Fruit fly (Drosophila melanogaster) whole organism, prepupa: Measurements from ENCODE around the gene Ttc30.

Experiments
- CG10631 ChIP-seq: fragments of 200-800 bp; sonication (Bioruptor generic); optimal IDR thresholded peaks from 2 replicates; lab custom pipeline; 2016; ENCODE audit warnings: missing biosample characterization, missing genetic modification characterization
- CG11294 ChIP-seq: fragments of 200-800 bp; sonication (Bioruptor generic); IDR thresholded peaks from 2 replicates; pipeline ENCODE4 v1.3.6; 2022; ENCODE audit warnings: missing biosample characterization, missing genetic modification characterization
- CG1621 ChIP-seq: fragments of 200-800 bp; sonication (Bioruptor generic); optimal IDR thresholded peaks from 3 replicates; lab custom pipeline; 2018; ENCODE audit warnings: missing biosample characterization, mild to moderate bottlenecking, missing genetic modification characterization
- CG32006 ChIP-seq: fragments of 200-800 bp; sonication (Bioruptor generic); optimal IDR thresholded peaks from 3 replicates; lab custom pipeline; 2017; ENCODE audit warnings: missing biosample characterization, mild to moderate bottlenecking, missing genetic modification characterization
- CG34406 ChIP-seq: fragments of 200-800 bp; sonication (Bioruptor generic); optimal IDR thresholded peaks from 3 replicates; lab custom pipeline; 2016; ENCODE audit warnings: missing biosample characterization, missing genetic modification characterization
- CG3919 ChIP-seq: fragments of 200-800 bp; sonication (Bioruptor generic); optimal IDR thresholded peaks from 3 replicates; lab custom pipeline; 2016; ENCODE audit warnings: missing biosample characterization, missing genetic modification characterization
- CG6276 ChIP-seq: fragments of 200-800 bp; sonication (Bioruptor generic); optimal IDR thresholded peaks from 2 replicates; lab custom pipeline; 2017; ENCODE audit warnings: missing biosample characterization, mild to moderate bottlenecking, missing genetic modification characterization
- CG6792 ChIP-seq: fragments of 200-800 bp; sonication (Bioruptor generic); optimal IDR thresholded peaks from 3 replicates; lab custom pipeline; 2016; ENCODE audit warnings: missing biosample characterization, missing genetic modification characterization
- CG6808 ChIP-seq: fragments of 200-800 bp; sonication (Bioruptor generic); optimal IDR thresholded peaks from 3 replicates; lab custom pipeline; 2017; ENCODE audit warnings: missing biosample characterization, missing genetic modification characterization, mild to moderate bottlenecking, moderate library complexity, missing genetic modification reagents
- CG6854 ChIP-seq: fragments of 200-800 bp; sonication (Bioruptor generic); optimal IDR thresholded peaks from 2 replicates; lab custom pipeline; 2017; ENCODE audit warnings: missing biosample characterization, mild to moderate bottlenecking, missing genetic modification characterization
- CG8119 ChIP-seq: fragments of 200-800 bp; sonication (Bioruptor generic); IDR thresholded peaks from 3 replicates; pipeline ENCODE4 v1.3.6; 2022; ENCODE audit warnings: missing biosample characterization, missing genetic modification characterization
- CG8319 ChIP-seq: fragments of 200-800 bp; sonication (Bioruptor generic); optimal IDR thresholded peaks from 3 replicates; lab custom pipeline; 2016; ENCODE audit warnings: missing biosample characterization, missing genetic modification characterization
- CG8632 ChIP-seq: fragments of 200-800 bp; sonication (Bioruptor generic); optimal IDR thresholded peaks from 3 replicates; lab custom pipeline; 2016; ENCODE audit warnings: missing biosample characterization, missing genetic modification characterization
- Eip75B ChIP-seq: fragments of 200-800 bp; sonication (Bioruptor generic); optimal IDR thresholded peaks from 3 replicates; lab custom pipeline; 2016; ENCODE audit warnings: missing biosample characterization, missing genetic modification characterization
- Eip78C ChIP-seq: fragments of 200-800 bp; sonication (Bioruptor generic); peaks from one replicate; lab custom pipeline; 2016; ENCODE audit warnings: missing biosample characterization, missing genetic modification characterization
- Eip93F ChIP-seq: fragments of 200-800 bp; sonication (Bioruptor generic); optimal IDR thresholded peaks from 2 replicates; lab custom pipeline; 2016; ENCODE audit warnings: missing biosample characterization, mild to moderate bottlenecking, missing genetic modification characterization
- Ets21C ChIP-seq: fragments of 200-800 bp; sonication (Bioruptor generic); optimal IDR thresholded peaks from 3 replicates; lab custom pipeline; 2016; ENCODE audit warnings: missing biosample characterization, missing genetic modification characterization
- Ets96B ChIP-seq: fragments of 200-800 bp; optimal IDR thresholded peaks from 2 replicates; lab custom pipeline; 2019; ENCODE audit warnings: missing biosample characterization, mild to moderate bottlenecking, missing genetic modification characterization, moderate library complexity
- Hr38 ChIP-seq: sonication (Bioruptor generic); optimal IDR thresholded peaks from 2 replicates; lab custom pipeline; 2016; ENCODE audit warnings: missing biosample characterization, missing genetic modification characterization
- Hr39 ChIP-seq: fragments of 200-800 bp; sonication (Bioruptor generic); optimal IDR thresholded peaks from 2 replicates; lab custom pipeline; 2016; ENCODE audit warnings: missing biosample characterization, missing genetic modification characterization
- Hr4 ChIP-seq: fragments of 200-800 bp; sonication (Bioruptor generic); optimal IDR thresholded peaks from 3 replicates; lab custom pipeline; 2016; ENCODE audit warnings: missing biosample characterization, missing genetic modification characterization
- Met ChIP-seq: fragments of 200-800 bp; sonication (Bioruptor generic); optimal IDR thresholded peaks from 3 replicates; lab custom pipeline; 2016; ENCODE audit warnings: missing biosample characterization, missing genetic modification characterization
- OdsH ChIP-seq: fragments of 200-800 bp; sonication (Bioruptor generic); optimal IDR thresholded peaks from 3 replicates; lab custom pipeline; 2016; ENCODE audit warnings: missing biosample characterization, missing genetic modification characterization
- Sox102F ChIP-seq: fragments of 200-800 bp; sonication (Bioruptor generic); optimal IDR thresholded peaks from 2 replicates; lab custom pipeline; 2016; ENCODE audit warnings: missing biosample characterization, mild to moderate bottlenecking, missing genetic modification characterization
- Sox14 ChIP-seq: fragments of 200-800 bp; sonication (Bioruptor generic); optimal IDR thresholded peaks from 3 replicates; lab custom pipeline; 2016; ENCODE audit warnings: missing biosample characterization, missing genetic modification characterization
- Sox15 ChIP-seq: fragments of 200-800 bp; sonication (Bioruptor generic); optimal IDR thresholded peaks from 3 replicates; lab custom pipeline; 2016; ENCODE audit warnings: missing biosample characterization, missing genetic modification characterization
- acj6 ChIP-seq: fragments of 200-800 bp; sonication (Bioruptor generic); optimal IDR thresholded peaks from 3 replicates; lab custom pipeline; 2016; ENCODE audit warnings: missing biosample characterization, missing genetic modification characterization
- eg ChIP-seq: fragments of 200-800 bp; sonication (Bioruptor generic); IDR thresholded peaks from 3 replicates; pipeline ENCODE4 v1.3.6; 2022; ENCODE audit warnings: missing biosample characterization, missing genetic modification characterization
- esn ChIP-seq: fragments of 200-800 bp; sonication (Bioruptor generic); optimal IDR thresholded peaks from 2 replicates; lab custom pipeline; 2016; ENCODE audit warnings: missing biosample characterization, mild to moderate bottlenecking, missing genetic modification characterization, moderate library complexity
- fd59A ChIP-seq: fragments of 200-800 bp; sonication (Bioruptor generic); optimal IDR thresholded peaks from 2 replicates; lab custom pipeline; 2017; ENCODE audit warnings: missing biosample characterization, mild to moderate bottlenecking, missing genetic modification characterization, missing genetic modification reagents
- fd85E ChIP-seq: fragments of 200-800 bp; sonication (Bioruptor generic); optimal IDR thresholded peaks from 3 replicates; lab custom pipeline; 2016; ENCODE audit warnings: missing biosample characterization, missing genetic modification characterization
- fkh ChIP-seq: fragments of 200-800 bp; sonication (Bioruptor generic); optimal IDR thresholded peaks from 3 replicates; lab custom pipeline; 2017; ENCODE audit warnings: missing biosample characterization, mild to moderate bottlenecking, missing genetic modification characterization, moderate library complexity
- lz ChIP-seq: fragments of 200-800 bp; sonication (Bioruptor generic); optimal IDR thresholded peaks from 3 replicates; lab custom pipeline; 2016; ENCODE audit warnings: missing biosample characterization, missing genetic modification characterization
- net ChIP-seq: fragments of 200-800 bp; sonication (Bioruptor generic); optimal IDR thresholded peaks from 3 replicates; lab custom pipeline; 2016; ENCODE audit warnings: missing biosample characterization, missing genetic modification characterization
- pdm3 ChIP-seq: fragments of 200-800 bp; sonication (Bioruptor generic); optimal IDR thresholded peaks from 3 replicates; lab custom pipeline; 2016; ENCODE audit warnings: missing biosample characterization, missing genetic modification characterization
- salr ChIP-seq, 2 experiments: fragments of 200-800 bp; sonication (Bioruptor generic); optimal IDR thresholded peaks; 3 replicates each; lab custom pipeline; 2016 to 2018; ENCODE audit warnings: missing biosample characterization in 2 of 2, missing genetic modification characterization in 2 of 2, mild to moderate bottlenecking in 1 of 2
- ss ChIP-seq, 2 experiments: fragments of 200-800 bp; sonication (Bioruptor generic); optimal IDR thresholded peaks; 2 replicates in 1 of 2; 3 replicates in 1 of 2; lab custom pipeline; 2017 to 2018; ENCODE audit warnings: mild to moderate bottlenecking in 2 of 2, missing biosample characterization in 2 of 2, missing genetic modification characterization in 2 of 2, moderate library complexity in 1 of 2
- svp ChIP-seq: fragments of 200-800 bp; sonication (Bioruptor generic); peaks from one replicate; lab custom pipeline; 2016; ENCODE audit warnings: missing biosample characterization, missing genetic modification characterization
- topi ChIP-seq: fragments of 200-800 bp; sonication (Bioruptor generic); optimal IDR thresholded peaks from 3 replicates; lab custom pipeline; 2016; ENCODE audit warnings: missing biosample characterization, missing genetic modification characterization
- vri ChIP-seq: fragments of 200-800 bp; sonication (Bioruptor generic); optimal IDR thresholded peaks from 3 replicates; lab custom pipeline; 2016; ENCODE audit warnings: missing biosample characterization, mild to moderate bottlenecking, missing genetic modification characterization

Gene Ttc30

dm6 chr2L:13156349-13156748 lies 49.7 kb downstream of the Ttc30 start (continued):
- TF ChIP-seq CG8119 (GFP tag; lab: Robert Waterston, UW) (peak; percentile 35; the same call in 1 of the 3 replicates), Sox15 (GFP tag; lab: Kevin White, UChicago) (no peak), fd85E (no peak), Hr38 (no peak), vri (GFP tag; lab: Kevin White, UChicago) (no peak), Ets96B (peak; percentile 27), acj6 (no peak), pdm3 (no peak), CG1621 (tag; lab: Kevin White, UChicago) (no peak), ss (GFP tag; optimal IDR thresholded peaks at IDR 0.05; lab: Kevin White, UChicago) (no peak), net (GFP tag; lab: Kevin White, UChicago) (no peak), fkh (GFP tag; lab: Kevin White, UChicago) (no peak), CG6792 (GFP tag; lab: Kevin White, UChicago) (no peak), OdsH (GFP tag; lab: Kevin White, UChicago) (peak; percentile 18), eg (no peak), Ets21C (no peak)

dm6 chr2L:13157903-13158302 lies 51.3 kb downstream of the Ttc30 start:
- TF ChIP-seq CG6808 (GFP tag; lab: Kevin White, UChicago) (peak; percentile 15), CG8119 (GFP tag; lab: Robert Waterston, UW) (0 out of 3 replicates have a peak, but pooled peaks have one; percentile 22), esn (GFP tag; lab: Kevin White, UChicago) (peak; percentile 9), net (GFP tag; lab: Kevin White, UChicago) (peak; percentile 6), Sox14 (GFP tag; lab: Kevin White, UChicago) (no peak), CG6854 (peak; percentile 39), eg (peak; percentile 18; the same call in 1 of the 3 replicates), CG34406 (GFP tag; lab: Kevin White, UChicago) (peak; percentile 16), CG3919 (GFP tag; lab: Kevin White, UChicago) (peak; percentile 36), lz (GFP tag; lab: Kevin White, UChicago) (peak; percentile 2), Eip78C (GFP tag; lab: Kevin White, UChicago) (peak; percentile 87), Eip93F (GFP tag; lab: Kevin White, UChicago) (no peak), Met (GFP tag; lab: Kevin White, UChicago) (peak; percentile 28), Sox15 (GFP tag; lab: Kevin White, UChicago) (no peak), CG6792 (GFP tag; lab: Kevin White, UChicago) (peak; percentile 5), ss (GFP tag; optimal IDR thresholded peaks at IDR 0.05; lab: Kevin White, UChicago) (peak in 1 of 2 experiments; percentile 13), CG8632 (peak; percentile 22), Hr38 (no peak), topi (peak; percentile 34), acj6 (no peak)
- TF ChIP-seq, all 60 proteins: peak for 15

dm6 chr2L:13158510-13158909 lies 51.9 kb downstream of the Ttc30 start, which contains the start of gene Pk34A:
Gene Pk34A, plus strand, starts transcription at chr2L:13158810.
- no peak for TF ChIP-seq CG34406 (GFP tag; lab: Kevin White, UChicago)
- no peak for TF ChIP-seq CG6808 (GFP tag; lab: Kevin White, UChicago)
- TF ChIP-seq CG11294 (GFP tag; lab: Robert Waterston, UW), result no peak
- no peak for TF ChIP-seq Hr39 (GFP tag; lab: Kevin White, UChicago)
- TF ChIP-seq CG10631 (GFP tag; lab: Kevin White, UChicago), result no peak
- no peak for TF ChIP-seq acj6
- TF ChIP-seq salr (GFP tag; optimal IDR thresholded peaks at IDR 0.05; lab: Kevin White, UChicago), result no peak
- no peak for TF ChIP-seq CG6276 (GFP tag; lab: Kevin White, UChicago)
- TF ChIP-seq Sox102F (GFP tag; lab: Kevin White, UChicago), result no peak
- no peak for TF ChIP-seq Hr4 (GFP tag; lab: Kevin White, UChicago)
- TF ChIP-seq OdsH (GFP tag; lab: Kevin White, UChicago), result no peak
- no peak for TF ChIP-seq esn (GFP tag; lab: Kevin White, UChicago)
- TF ChIP-seq CG6792 (GFP tag; lab: Kevin White, UChicago), result no peak
- TF ChIP-seq fkh (GFP tag; lab: Kevin White, UChicago), result no peak
- TF ChIP-seq lz (GFP tag; lab: Kevin White, UChicago), result no peak
- TF ChIP-seq Eip75B (GFP tag; lab: Kevin White, UChicago), result no peak
- no peak for TF ChIP-seq fd59A (GFP tag; lab: Kevin White, UChicago)
- no peak for TF ChIP-seq CG32006 (GFP tag; lab: Kevin White, UChicago)
- no peak for TF ChIP-seq CG8319 (GFP tag; lab: Kevin White, UChicago)
- no peak for TF ChIP-seq svp
